Fruit fly (Drosophila melanogaster): ENCODE data around the gene aus.

The aus gene

dm6 chr3R:21347815-21348186 is 1.6 kb downstream of the aus start (continued):
- TF ChIP-seq CG10669 (GFP tag; optimal IDR thresholded peaks at IDR 0.05) (peak; percentile 12), eg (GFP tag; IDR thresholded peaks at IDR 0.05) (peak; percentile 43; the same call in 1 of the 3 replicates), CG6792 (GFP tag; optimal IDR thresholded peaks at IDR 0.05) (peak; percentile 3), Hr4 (GFP tag; optimal IDR thresholded peaks at IDR 0.05) (peak; percentile 46), Smox (GFP tag; optimal IDR thresholded peaks at IDR 0.05) (no peak)

- TF ChIP-seq Eip78C (GFP tag) (peak; percentile 53), Blimp-1 (GFP tag; optimal IDR thresholded peaks at IDR 0.05) (no peak), vri (GFP tag; optimal IDR thresholded peaks at IDR 0.05) (peak; percentile 40), ss (GFP tag; optimal IDR thresholded peaks at IDR 0.05) (no peak), Gug (GFP tag; IDR thresholded peaks at IDR 0.05) (0 out of 2 replicates have a peak, but pooled peaks have one; percentile 8)
These were observed 2.2 kb downstream of the aus start for dm6 chr3R:21347023-21347814.

DNA sequence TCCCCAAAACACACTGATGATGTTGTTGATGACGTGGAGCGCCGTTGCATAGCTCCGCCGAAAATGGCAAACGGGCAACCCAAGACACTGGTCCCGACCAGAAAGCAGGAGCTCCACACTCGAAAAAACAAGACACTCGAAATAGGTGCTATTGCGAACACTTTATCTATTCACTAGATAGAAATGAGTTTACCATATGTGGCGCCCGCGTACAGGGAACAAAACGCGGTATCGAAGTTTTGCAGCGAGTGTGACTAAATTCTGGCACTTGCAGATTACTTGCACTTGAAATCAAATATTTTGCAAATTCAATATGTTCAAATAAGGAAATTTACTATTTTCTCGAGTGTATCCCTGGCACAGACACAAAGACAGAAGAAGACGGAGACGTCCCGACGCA is 4.4 kb downstream of the aus start:
- TF ChIP-seq CG11762 (GFP tag; optimal IDR thresholded peaks at IDR 0.05; ENCODE audit: insufficient read depth) (peak; percentile 31), CG32006 (GFP tag; optimal IDR thresholded peaks at IDR 0.05) (peak; percentile 83), CG34406 (GFP tag; optimal IDR thresholded peaks at IDR 0.05) (peak; percentile 35), Met (GFP tag; optimal IDR thresholded peaks at IDR 0.05) (peak; percentile 48), Hr39 (GFP tag; optimal IDR thresholded peaks at IDR 0.05) (peak; percentile 21), Hr4 (GFP tag; optimal IDR thresholded peaks at IDR 0.05) (peak; percentile 80), Gug (GFP tag; IDR thresholded peaks at IDR 0.05) (peak; percentile 48; the same call in 1 of the 2 replicates), fkh (GFP tag; optimal IDR thresholded peaks at IDR 0.05) (no peak), CG8119 (GFP tag; IDR thresholded peaks at IDR 0.05) (peak; percentile 78), CG8632 (GFP tag; optimal IDR thresholded peaks at IDR 0.05) (peak; percentile 27), CG7368 (GFP tag; optimal IDR thresholded peaks at IDR 0.05) (peak; percentile 45), fd85E (GFP tag; optimal IDR thresholded peaks at IDR 0.05) (peak; percentile 25), eg (GFP tag; IDR thresholded peaks at IDR 0.05) (0 out of 3 replicates have a peak, but pooled peaks have one; percentile 41), Sox14 (GFP tag; optimal IDR thresholded peaks at IDR 0.05) (peak; percentile 62), CG1621 (tag; optimal IDR thresholded peaks at IDR 0.05) (peak; percentile 70), lz (GFP tag; optimal IDR thresholded peaks at IDR 0.05) (peak; percentile 35), Smox (GFP tag; optimal IDR thresholded peaks at IDR 0.05) (peak; percentile 31), CG6854 (GFP tag; optimal IDR thresholded peaks at IDR 0.05) (no peak), Lpt (GFP tag; optimal IDR thresholded peaks at IDR 0.05) (peak; percentile 58), CG6276 (GFP tag; optimal IDR thresholded peaks at IDR 0.05) (peak; percentile 75), OdsH (GFP tag; optimal IDR thresholded peaks at IDR 0.05) (peak; percentile 59), CG6808 (GFP tag; optimal IDR thresholded peaks at IDR 0.05) (peak; percentile 80), achi (GFP tag; optimal IDR thresholded peaks at IDR 0.05) (peak; percentile 66), CG6792 (GFP tag; optimal IDR thresholded peaks at IDR 0.05) (peak; percentile 50), Eip78C (GFP tag) (peak; percentile 94), fd59A (GFP tag; optimal IDR thresholded peaks at IDR 0.05) (peak; percentile 64), svp (GFP tag) (peak; percentile 63), Ets96B (tag; optimal IDR thresholded peaks at IDR 0.05) (peak; percentile 71), CG11902 (GFP tag; optimal IDR thresholded peaks at IDR 0.05) (peak; percentile 5), CG10669 (GFP tag; optimal IDR thresholded peaks at IDR 0.05) (peak; percentile 76), CG11294 (GFP tag; IDR thresholded peaks at IDR 0.05) (0 out of 2 replicates have a peak, but pooled peaks have one; percentile 11), dac (GFP tag; optimal IDR thresholded peaks at IDR 0.05) (peak; percentile 58), acj6 (GFP tag; optimal IDR thresholded peaks at IDR 0.05) (peak; percentile 63), CG10631 (GFP tag; optimal IDR thresholded peaks at IDR 0.05) (peak; percentile 74), pdm3 (GFP tag; optimal IDR thresholded peaks at IDR 0.05) (peak; percentile 57), CG4318 (GFP tag; optimal IDR thresholded peaks at IDR 0.05) (peak; percentile 63), spab (GFP tag; optimal IDR thresholded peaks at IDR 0.05) (peak; percentile 62), salr (GFP tag; optimal IDR thresholded peaks at IDR 0.05) (peak; percentile 18 to 44), cyc (GFP tag; optimal IDR thresholded peaks at IDR 0.05) (peak; percentile 19), net (GFP tag; optimal IDR thresholded peaks at IDR 0.05) (peak; percentile 66), Blimp-1 (GFP tag; optimal IDR thresholded peaks at IDR 0.05) (no peak), CG8319 (GFP tag; optimal IDR thresholded peaks at IDR 0.05) (peak; percentile 21), CG3032 (tag; optimal IDR thresholded peaks at IDR 0.05) (peak; percentile 68)

Data from whole organism, prepupa.